Worm (Caenorhabditis elegans): ENCODE results near the gene hpo-26.

ce11 chrV:6495353-6495752 is 37.5 kb downstream of the hpo-26 start:
- TF ChIP-seq zip-2 (tag; optimal IDR thresholded peaks at IDR 0.05) = no peak
- no peak for TF ChIP-seq spr-3 (GFP tag; optimal IDR thresholded peaks at IDR 0.05)
- TF ChIP-seq rbr-2 (tag; optimal IDR thresholded peaks at IDR 0.05) = no peak
- no peak for TF ChIP-seq aha-1 (tag)
- TF ChIP-seq egl-43 (GFP tag; IDR thresholded peaks at IDR 0.05) = no peak
- TF ChIP-seq Y75B8A.6 (GFP tag; IDR thresholded peaks at IDR 0.05) = no peak
- TF ChIP-seq ztf-7 (tag; optimal IDR thresholded peaks at IDR 0.05) = no peak
- no peak for TF ChIP-seq lir-3 (tag; optimal IDR thresholded peaks at IDR 0.05)
